Fruit fly (Drosophila melanogaster) whole organism, prepupa: Measurements from ENCODE around the gene FER.

Source experiments
- CG10631 ChIP-seq: fragments of 200-800 bp; sonication (Bioruptor generic); optimal IDR thresholded peaks from 2 replicates; lab custom pipeline; 2016; ENCODE audit warnings: missing biosample characterization, missing genetic modification characterization
- CG11294 ChIP-seq: fragments of 200-800 bp; sonication (Bioruptor generic); IDR thresholded peaks from 2 replicates; pipeline ENCODE4 v1.3.6; 2022; ENCODE audit warnings: missing biosample characterization, missing genetic modification characterization
- CG11762 ChIP-seq: fragments of 200-800 bp; sonication (Bioruptor generic); optimal IDR thresholded peaks from 3 replicates; lab custom pipeline; 2016; ENCODE audit warnings: missing biosample characterization, missing genetic modification characterization; ENCODE audit not compliant: insufficient read depth
- CG11902 ChIP-seq: fragments of 200-800 bp; sonication (Bioruptor generic); optimal IDR thresholded peaks from 3 replicates; lab custom pipeline; 2016; ENCODE audit warnings: missing biosample characterization, missing genetic modification characterization
- CG15336 ChIP-seq: fragments of 200-800 bp; sonication (Bioruptor generic); IDR thresholded peaks from 2 replicates; pipeline ENCODE4 v1.3.6; 2022; ENCODE audit warnings: missing biosample characterization, missing genetic modification characterization
- CG1621 ChIP-seq: fragments of 200-800 bp; sonication (Bioruptor generic); optimal IDR thresholded peaks from 3 replicates; lab custom pipeline; 2018; ENCODE audit warnings: missing biosample characterization, mild to moderate bottlenecking, missing genetic modification characterization
- CG16779 ChIP-seq: fragments of 200-800 bp; sonication (Bioruptor generic); optimal IDR thresholded peaks from 3 replicates; lab custom pipeline; 2017; ENCODE audit warnings: missing biosample characterization, mild to moderate bottlenecking, missing genetic modification characterization
- CG3032 ChIP-seq: fragments of 200-800 bp; optimal IDR thresholded peaks from 2 replicates; lab custom pipeline; 2019; ENCODE audit warnings: missing biosample characterization, mild to moderate bottlenecking, missing genetic modification characterization, moderate library complexity
- CG31627 ChIP-seq: fragments of 200-800 bp; sonication (Bioruptor generic); optimal IDR thresholded peaks from 3 replicates; lab custom pipeline; 2016; ENCODE audit warnings: missing biosample characterization, missing genetic modification characterization
- CG34406 ChIP-seq: fragments of 200-800 bp; sonication (Bioruptor generic); optimal IDR thresholded peaks from 3 replicates; lab custom pipeline; 2016; ENCODE audit warnings: missing biosample characterization, missing genetic modification characterization
- CG3919 ChIP-seq: fragments of 200-800 bp; sonication (Bioruptor generic); optimal IDR thresholded peaks from 3 replicates; lab custom pipeline; 2016; ENCODE audit warnings: missing biosample characterization, missing genetic modification characterization
- CG4318 ChIP-seq: fragments of 200-800 bp; sonication (Bioruptor generic); optimal IDR thresholded peaks from 3 replicates; lab custom pipeline; 2017; ENCODE audit warnings: missing biosample characterization, mild to moderate bottlenecking, missing genetic modification characterization
- CG6163 ChIP-seq: fragments of 200-800 bp; sonication (Bioruptor generic); IDR thresholded peaks from 3 replicates; pipeline ENCODE4 v1.3.6; 2022; ENCODE audit warnings: missing biosample characterization, missing genetic modification characterization
- CG6276 ChIP-seq: fragments of 200-800 bp; sonication (Bioruptor generic); optimal IDR thresholded peaks from 2 replicates; lab custom pipeline; 2017; ENCODE audit warnings: missing biosample characterization, mild to moderate bottlenecking, missing genetic modification characterization
- CG6792 ChIP-seq: fragments of 200-800 bp; sonication (Bioruptor generic); optimal IDR thresholded peaks from 3 replicates; lab custom pipeline; 2016; ENCODE audit warnings: missing biosample characterization, missing genetic modification characterization
- CG6854 ChIP-seq: fragments of 200-800 bp; sonication (Bioruptor generic); optimal IDR thresholded peaks from 2 replicates; lab custom pipeline; 2017; ENCODE audit warnings: missing biosample characterization, mild to moderate bottlenecking, missing genetic modification characterization
- CG7368 ChIP-seq: fragments of 200-800 bp; sonication (Bioruptor generic); optimal IDR thresholded peaks from 3 replicates; lab custom pipeline; 2016; ENCODE audit warnings: missing biosample characterization, missing genetic modification characterization
- CG8319 ChIP-seq: fragments of 200-800 bp; sonication (Bioruptor generic); optimal IDR thresholded peaks from 3 replicates; lab custom pipeline; 2016; ENCODE audit warnings: missing biosample characterization, missing genetic modification characterization
- CG9139 ChIP-seq: fragments of 200-800 bp; sonication (Bioruptor generic); optimal IDR thresholded peaks from 3 replicates; lab custom pipeline; 2017; ENCODE audit warnings: missing biosample characterization, mild to moderate bottlenecking, missing genetic modification characterization
- Eip75B ChIP-seq: fragments of 200-800 bp; sonication (Bioruptor generic); optimal IDR thresholded peaks from 3 replicates; lab custom pipeline; 2016; ENCODE audit warnings: missing biosample characterization, missing genetic modification characterization
- Eip78C ChIP-seq: fragments of 200-800 bp; sonication (Bioruptor generic); peaks from one replicate; lab custom pipeline; 2016; ENCODE audit warnings: missing biosample characterization, missing genetic modification characterization
- Ets21C ChIP-seq: fragments of 200-800 bp; sonication (Bioruptor generic); optimal IDR thresholded peaks from 3 replicates; lab custom pipeline; 2016; ENCODE audit warnings: missing biosample characterization, missing genetic modification characterization
- Ets96B ChIP-seq: fragments of 200-800 bp; optimal IDR thresholded peaks from 2 replicates; lab custom pipeline; 2019; ENCODE audit warnings: missing biosample characterization, mild to moderate bottlenecking, missing genetic modification characterization, moderate library complexity
- Hr39 ChIP-seq: fragments of 200-800 bp; sonication (Bioruptor generic); optimal IDR thresholded peaks from 2 replicates; lab custom pipeline; 2016; ENCODE audit warnings: missing biosample characterization, missing genetic modification characterization
- Hr4 ChIP-seq: fragments of 200-800 bp; sonication (Bioruptor generic); optimal IDR thresholded peaks from 3 replicates; lab custom pipeline; 2016; ENCODE audit warnings: missing biosample characterization, missing genetic modification characterization
- Lpt ChIP-seq: fragments of 200-800 bp; sonication (Bioruptor generic); optimal IDR thresholded peaks from 3 replicates; lab custom pipeline; 2016; ENCODE audit warnings: missing biosample characterization, missing genetic modification characterization
- Met ChIP-seq: fragments of 200-800 bp; sonication (Bioruptor generic); optimal IDR thresholded peaks from 3 replicates; lab custom pipeline; 2016; ENCODE audit warnings: missing biosample characterization, missing genetic modification characterization
- Smox ChIP-seq: fragments of 200-800 bp; sonication (Bioruptor generic); optimal IDR thresholded peaks from 3 replicates; lab custom pipeline; 2016; ENCODE audit warnings: missing biosample characterization, missing genetic modification characterization
- Sox102F ChIP-seq: fragments of 200-800 bp; sonication (Bioruptor generic); optimal IDR thresholded peaks from 2 replicates; lab custom pipeline; 2016; ENCODE audit warnings: missing biosample characterization, mild to moderate bottlenecking, missing genetic modification characterization
- Sox14 ChIP-seq: fragments of 200-800 bp; sonication (Bioruptor generic); optimal IDR thresholded peaks from 3 replicates; lab custom pipeline; 2016; ENCODE audit warnings: missing biosample characterization, missing genetic modification characterization
- Sox15 ChIP-seq: fragments of 200-800 bp; sonication (Bioruptor generic); optimal IDR thresholded peaks from 3 replicates; lab custom pipeline; 2016; ENCODE audit warnings: missing biosample characterization, missing genetic modification characterization
- achi ChIP-seq: fragments of 200-800 bp; sonication (Bioruptor generic); optimal IDR thresholded peaks from 3 replicates; lab custom pipeline; 2016; ENCODE audit warnings: missing biosample characterization, missing genetic modification characterization
- acj6 ChIP-seq: fragments of 200-800 bp; sonication (Bioruptor generic); optimal IDR thresholded peaks from 3 replicates; lab custom pipeline; 2016; ENCODE audit warnings: missing biosample characterization, missing genetic modification characterization
- cyc ChIP-seq: fragments of 200-800 bp; sonication (Bioruptor generic); optimal IDR thresholded peaks from 3 replicates; lab custom pipeline; 2016; ENCODE audit warnings: missing biosample characterization, missing genetic modification characterization
- dsx ChIP-seq: fragments of 200-800 bp; optimal IDR thresholded peaks from 3 replicates; lab custom pipeline; 2019; ENCODE audit warnings: missing biosample characterization, mild to moderate bottlenecking, missing genetic modification characterization, moderate library complexity; ENCODE audit not compliant: poor library complexity, severe bottlenecking
- eg ChIP-seq: fragments of 200-800 bp; sonication (Bioruptor generic); IDR thresholded peaks from 3 replicates; pipeline ENCODE4 v1.3.6; 2022; ENCODE audit warnings: missing biosample characterization, missing genetic modification characterization
- esn ChIP-seq: fragments of 200-800 bp; sonication (Bioruptor generic); optimal IDR thresholded peaks from 2 replicates; lab custom pipeline; 2016; ENCODE audit warnings: missing biosample characterization, mild to moderate bottlenecking, missing genetic modification characterization, moderate library complexity
- fd59A ChIP-seq: fragments of 200-800 bp; sonication (Bioruptor generic); optimal IDR thresholded peaks from 2 replicates; lab custom pipeline; 2017; ENCODE audit warnings: missing biosample characterization, mild to moderate bottlenecking, missing genetic modification characterization, missing genetic modification reagents
- fd85E ChIP-seq: fragments of 200-800 bp; sonication (Bioruptor generic); optimal IDR thresholded peaks from 3 replicates; lab custom pipeline; 2016; ENCODE audit warnings: missing biosample characterization, missing genetic modification characterization
- lz ChIP-seq: fragments of 200-800 bp; sonication (Bioruptor generic); optimal IDR thresholded peaks from 3 replicates; lab custom pipeline; 2016; ENCODE audit warnings: missing biosample characterization, missing genetic modification characterization
- pdm3 ChIP-seq: fragments of 200-800 bp; sonication (Bioruptor generic); optimal IDR thresholded peaks from 3 replicates; lab custom pipeline; 2016; ENCODE audit warnings: missing biosample characterization, missing genetic modification characterization
- spab ChIP-seq: fragments of 200-800 bp; sonication (Bioruptor generic); optimal IDR thresholded peaks from 2 replicates; lab custom pipeline; 2017; ENCODE audit warnings: missing biosample characterization, mild to moderate bottlenecking, missing genetic modification characterization, missing genetic modification reagents
- ss ChIP-seq, 2 experiments: fragments of 200-800 bp; sonication (Bioruptor generic); optimal IDR thresholded peaks; 2 replicates in 1 of 2; 3 replicates in 1 of 2; lab custom pipeline; 2017 to 2018; ENCODE audit warnings: mild to moderate bottlenecking in 2 of 2, missing biosample characterization in 2 of 2, missing genetic modification characterization in 2 of 2, moderate library complexity in 1 of 2
- svp ChIP-seq: fragments of 200-800 bp; sonication (Bioruptor generic); peaks from one replicate; lab custom pipeline; 2016; ENCODE audit warnings: missing biosample characterization, missing genetic modification characterization
- topi ChIP-seq: fragments of 200-800 bp; sonication (Bioruptor generic); optimal IDR thresholded peaks from 3 replicates; lab custom pipeline; 2016; ENCODE audit warnings: missing biosample characterization, missing genetic modification characterization
- vri ChIP-seq: fragments of 200-800 bp; sonication (Bioruptor generic); optimal IDR thresholded peaks from 3 replicates; lab custom pipeline; 2016; ENCODE audit warnings: missing biosample characterization, mild to moderate bottlenecking, missing genetic modification characterization

FER gene

dm6 chr3R:9359393-9359792, 35.0 kb downstream of the FER start:
- TF ChIP-seq dsx (no peak), eg (no peak), fd85E (GFP tag; lab: Kevin White, UChicago) (no peak), CG6792 (GFP tag; lab: Kevin White, UChicago) (no peak), CG3032 (tag; lab: Kevin White, UChicago) (no peak), Eip75B (GFP tag; lab: Kevin White, UChicago) (no peak), CG7368 (GFP tag; lab: Kevin White, UChicago) (no peak), svp (GFP tag; lab: Kevin White, UChicago) (no peak), fd59A (GFP tag; lab: Kevin White, UChicago) (no peak), Hr39 (no peak), Sox14 (GFP tag; lab: Kevin White, UChicago) (no peak)

- TF ChIP-seq topi (GFP tag; lab: Kevin White, UChicago) (no peak), acj6 (GFP tag; lab: Kevin White, UChicago) (no peak), Sox14 (GFP tag; lab: Kevin White, UChicago) (no peak), CG6276 (GFP tag; lab: Kevin White, UChicago) (no peak), fd85E (GFP tag; lab: Kevin White, UChicago) (no peak)
Observed at dm6 chr3R:9355195-9355594, 39.2 kb downstream of the FER start, which contains the start of gene CG43675. CG43675 (plus strand) TSS chr3R:9355495.

dm6 chr3R:9353276-9353652, 41.1 kb downstream of the FER start:
- peak; percentile 72 for TF ChIP-seq fd59A (GFP tag; lab: Kevin White, UChicago)
- TF ChIP-seq CG11902 (GFP tag; lab: Kevin White, UChicago) = peak; percentile 77
- TF ChIP-seq Sox102F = peak; percentile 84
- peak; percentile 74 for TF ChIP-seq CG31627 (GFP tag; lab: Kevin White, UChicago)
- TF ChIP-seq CG4318 = peak; percentile 91
- peak; percentile 87 for TF ChIP-seq Smox (GFP tag; lab: Kevin White, UChicago)
- TF ChIP-seq vri (GFP tag; lab: Kevin White, UChicago) = peak; percentile 41
- peak; percentile 85 for TF ChIP-seq topi (GFP tag; lab: Kevin White, UChicago)
- TF ChIP-seq Eip78C = peak; percentile 98
- peak; percentile 55 for TF ChIP-seq dsx
- peak; percentile 81 for TF ChIP-seq pdm3 (GFP tag; lab: Kevin White, UChicago)
- peak; percentile 91 for TF ChIP-seq esn (GFP tag; lab: Kevin White, UChicago)
- peak; percentile 66 to 80 for TF ChIP-seq ss (GFP tag; optimal IDR thresholded peaks at IDR 0.05; lab: Kevin White, UChicago)
- peak; percentile 88 for TF ChIP-seq achi (GFP tag; lab: Kevin White, UChicago)
- peak; percentile 88 for TF ChIP-seq CG11762
- TF ChIP-seq CG34406 (GFP tag; lab: Kevin White, UChicago) = peak; percentile 88
- TF ChIP-seq Met (GFP tag; lab: Kevin White, UChicago) = peak; percentile 88
- TF ChIP-seq CG8319 (GFP tag; lab: Kevin White, UChicago) = peak; percentile 75
- TF ChIP-seq spab (GFP tag; lab: Kevin White, UChicago) = peak; percentile 81
- TF ChIP-seq Ets96B = peak; percentile 87
- TF ChIP-seq CG3919 (GFP tag; lab: Kevin White, UChicago) = peak; percentile 90
- no peak for TF ChIP-seq CG6163 (GFP tag; lab: Robert Waterston, UW)
- peak; percentile 62 for TF ChIP-seq CG6854 (GFP tag; lab: Kevin White, UChicago)
- TF ChIP-seq CG3032 (tag; lab: Kevin White, UChicago) = peak; percentile 87
- TF ChIP-seq CG1621 = no peak
- peak; percentile 64 for TF ChIP-seq Sox15 (GFP tag; lab: Kevin White, UChicago)
- TF ChIP-seq cyc = peak; percentile 85
- peak; percentile 82 for TF ChIP-seq lz (GFP tag; lab: Kevin White, UChicago)
- no peak for TF ChIP-seq eg
- TF ChIP-seq CG7368 (GFP tag; lab: Kevin White, UChicago) = peak; percentile 77
- peak; percentile 71 for TF ChIP-seq Hr39
- no peak for TF ChIP-seq CG11294 (GFP tag; lab: Robert Waterston, UW)
- TF ChIP-seq Eip75B (GFP tag; lab: Kevin White, UChicago) = peak; percentile 78
- TF ChIP-seq Hr4 (GFP tag; lab: Kevin White, UChicago) = peak; percentile 89
- TF ChIP-seq CG9139 (GFP tag; lab: Kevin White, UChicago) = peak; percentile 44
- TF ChIP-seq fd85E (GFP tag; lab: Kevin White, UChicago) = no peak
- TF ChIP-seq CG10631 (GFP tag; lab: Kevin White, UChicago) = peak; percentile 87
- peak; percentile 48 for TF ChIP-seq Ets21C
- peak; percentile 92 for TF ChIP-seq CG6276 (GFP tag; lab: Kevin White, UChicago)
- peak; percentile 80 for TF ChIP-seq CG16779 (tag; lab: Kevin White, UChicago)
- peak; percentile 81 for TF ChIP-seq Lpt (GFP tag; lab: Kevin White, UChicago)
- no peak for TF ChIP-seq CG15336 (GFP tag; lab: Robert Waterston, UW)
